Fruit fly (Drosophila melanogaster) whole organism, prepupa: Measurements from ENCODE around the gene CG3552.

ENCODE experiments used
- CG3919 ChIP-seq: fragments of 200-800 bp; sonication (Bioruptor generic); optimal IDR thresholded peaks from 3 replicates; lab custom pipeline; 2016; ENCODE audit warnings: missing biosample characterization, missing genetic modification characterization
- CG6792 ChIP-seq: fragments of 200-800 bp; sonication (Bioruptor generic); optimal IDR thresholded peaks from 3 replicates; lab custom pipeline; 2016; ENCODE audit warnings: missing biosample characterization, missing genetic modification characterization
- Eip78C ChIP-seq: fragments of 200-800 bp; sonication (Bioruptor generic); peaks from one replicate; lab custom pipeline; 2016; ENCODE audit warnings: missing biosample characterization, missing genetic modification characterization
- Ets96B ChIP-seq: fragments of 200-800 bp; optimal IDR thresholded peaks from 2 replicates; lab custom pipeline; 2019; ENCODE audit warnings: missing biosample characterization, mild to moderate bottlenecking, missing genetic modification characterization, moderate library complexity
- Met ChIP-seq: fragments of 200-800 bp; sonication (Bioruptor generic); optimal IDR thresholded peaks from 3 replicates; lab custom pipeline; 2016; ENCODE audit warnings: missing biosample characterization, missing genetic modification characterization
- Sox102F ChIP-seq: fragments of 200-800 bp; sonication (Bioruptor generic); optimal IDR thresholded peaks from 2 replicates; lab custom pipeline; 2016; ENCODE audit warnings: missing biosample characterization, mild to moderate bottlenecking, missing genetic modification characterization
- achi ChIP-seq: fragments of 200-800 bp; sonication (Bioruptor generic); optimal IDR thresholded peaks from 3 replicates; lab custom pipeline; 2016; ENCODE audit warnings: missing biosample characterization, missing genetic modification characterization
- dac ChIP-seq: fragments of 200-800 bp; sonication (Bioruptor generic); optimal IDR thresholded peaks from 2 replicates; lab custom pipeline; 2017; ENCODE audit warnings: missing biosample characterization, mild to moderate bottlenecking, missing genetic modification characterization
- eg ChIP-seq: fragments of 200-800 bp; sonication (Bioruptor generic); IDR thresholded peaks from 3 replicates; pipeline ENCODE4 v1.3.6; 2022; ENCODE audit warnings: missing biosample characterization, missing genetic modification characterization
- pdm3 ChIP-seq: fragments of 200-800 bp; sonication (Bioruptor generic); optimal IDR thresholded peaks from 3 replicates; lab custom pipeline; 2016; ENCODE audit warnings: missing biosample characterization, missing genetic modification characterization
- salr ChIP-seq, 2 experiments: fragments of 200-800 bp; sonication (Bioruptor generic); optimal IDR thresholded peaks; 3 replicates each; lab custom pipeline; 2016 to 2018; ENCODE audit warnings: missing biosample characterization in 2 of 2, missing genetic modification characterization in 2 of 2, mild to moderate bottlenecking in 1 of 2

The CG3552 gene

DNA sequence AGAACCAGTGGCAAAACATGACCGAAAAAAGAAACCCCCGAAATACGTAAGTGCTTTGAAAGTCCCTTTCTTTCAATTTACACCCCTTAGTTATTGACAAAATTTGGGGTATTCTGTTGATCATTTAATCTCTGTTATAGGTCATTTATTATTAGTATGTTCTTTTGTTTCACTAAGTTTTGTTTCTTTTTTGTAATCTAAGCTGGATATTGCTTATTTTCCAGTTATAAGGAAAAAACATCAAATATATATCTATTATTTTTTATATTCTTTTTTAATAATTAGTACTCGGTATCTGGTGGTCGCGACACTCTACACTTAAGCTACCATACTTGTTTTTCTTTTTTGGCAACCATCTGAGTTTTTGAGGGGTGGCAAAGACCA, 52.5 kb downstream of the CG3552 start (continued):
- peak; percentile 52 for TF ChIP-seq Ets96B (tag; lab: Kevin White, UChicago)
- peak; percentile 31 for TF ChIP-seq CG6792 (GFP tag; lab: Kevin White, UChicago)
- TF ChIP-seq pdm3 (GFP tag; lab: Kevin White, UChicago) = no peak
- peak; percentile 54 for TF ChIP-seq Sox102F
- no peak for TF ChIP-seq eg
- TF ChIP-seq achi (GFP tag; lab: Kevin White, UChicago) = peak; percentile 42
- TF ChIP-seq dac (GFP tag; lab: Kevin White, UChicago) = no peak
- peak; percentile 63 for TF ChIP-seq Met
- peak; percentile 81 for TF ChIP-seq Eip78C
- TF ChIP-seq CG3919 = no peak
- TF ChIP-seq salr (GFP tag; optimal IDR thresholded peaks at IDR 0.05; lab: Kevin White, UChicago) = no peak
